Fruit fly (Drosophila melanogaster): ENCODE results near the gene Atg8a.
A peak's percentile ranks its signal among the peaks of the same experiment; 100 is the strongest.

Atg8a gene

DNA sequence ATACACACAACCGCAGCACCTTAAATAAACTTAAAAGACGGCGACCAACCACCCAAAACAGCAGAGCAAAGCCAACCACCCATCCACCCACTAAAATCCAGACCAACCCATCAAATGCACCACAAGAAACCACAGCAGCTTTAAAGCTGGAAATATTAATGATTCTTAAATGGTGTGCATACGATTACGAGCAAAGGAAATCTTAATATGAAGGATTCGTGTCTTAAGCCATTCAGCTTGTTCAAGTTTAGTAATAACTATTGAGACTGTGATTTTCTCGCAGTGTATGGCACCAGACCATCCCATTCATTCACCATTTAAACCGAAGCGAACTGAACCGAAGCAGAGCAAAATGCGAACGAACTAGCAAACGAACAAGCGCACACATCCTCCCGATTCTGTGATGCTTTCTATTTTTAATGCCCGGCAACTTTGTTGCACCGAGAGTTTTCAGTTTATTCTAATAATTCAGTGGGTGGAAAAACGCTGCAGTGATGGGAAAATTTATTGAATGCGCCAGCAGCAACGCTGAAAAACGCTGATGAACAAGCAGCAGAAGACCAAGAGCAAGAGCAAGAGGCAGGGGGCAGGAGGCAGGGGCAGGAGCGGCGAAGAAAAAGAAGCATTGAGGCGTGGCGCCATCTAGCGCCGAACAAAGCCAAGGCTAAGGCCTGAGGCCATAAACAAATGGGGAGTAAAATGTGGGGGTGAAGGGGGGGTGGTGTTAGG is 30.6 kb downstream of the Atg8a start (continued):
- peak; percentile 43 for TF ChIP-seq CG12942 (GFP tag; optimal IDR thresholded peaks at IDR 0.05)
- peak; percentile 84 for TF ChIP-seq pum (GFP tag; optimal IDR thresholded peaks at IDR 0.05)
- peak; percentile 69 for TF ChIP-seq zf30C (GFP tag; optimal IDR thresholded peaks at IDR 0.05)
- peak; percentile 78 for TF ChIP-seq Dbx (GFP tag; IDR thresholded peaks at IDR 0.05)
- peak; percentile 84 for TF ChIP-seq CG1792 (GFP tag; optimal IDR thresholded peaks at IDR 0.05)
- TF ChIP-seq Fer2 (tag; optimal IDR thresholded peaks at IDR 0.05): peak; percentile 65
- TF ChIP-seq nom (GFP tag; optimal IDR thresholded peaks at IDR 0.05): no peak
- peak; percentile 93 for TF ChIP-seq Ptx1 (GFP tag; IDR thresholded peaks at IDR 0.05)
- TF ChIP-seq CG3995 (GFP tag; optimal IDR thresholded peaks at IDR 0.05): no peak
- peak; percentile 18 for TF ChIP-seq pros (GFP tag; optimal IDR thresholded peaks at IDR 0.05)
- peak; percentile 47 for TF ChIP-seq Max (GFP tag; optimal IDR thresholded peaks at IDR 0.05)
- peak; percentile 88 for TF ChIP-seq ken (GFP tag; IDR thresholded peaks at IDR 0.05)
- peak; percentile 71 to 87 for TF ChIP-seq Hr51 (GFP tag; optimal IDR thresholded peaks at IDR 0.05)
- TF ChIP-seq CG18599 (GFP tag; optimal IDR thresholded peaks at IDR 0.05): peak; percentile 94
- TF ChIP-seq CG17612 (GFP tag; IDR thresholded peaks at IDR 0.05): no peak
- TF ChIP-seq rib (GFP tag; IDR thresholded peaks at IDR 0.05): no peak; the same call in 1 of the 2 replicates
- peak; percentile 94 for TF ChIP-seq ci (GFP tag; IDR thresholded peaks at IDR 0.05)
- TF ChIP-seq usp (GFP tag; optimal IDR thresholded peaks at IDR 0.05): no peak
- TF ChIP-seq Lhr (GFP tag; optimal IDR thresholded peaks at IDR 0.05): peak; percentile 68
- TF ChIP-seq Dad (GFP tag; optimal IDR thresholded peaks at IDR 0.05): peak; percentile 91
- TF ChIP-seq CG10431 (GFP tag; optimal IDR thresholded peaks at IDR 0.05): peak; percentile 45
- TF ChIP-seq da (GFP tag; optimal IDR thresholded peaks at IDR 0.05): peak; percentile 57
- no peak for TF ChIP-seq gfzf (GFP tag; optimal IDR thresholded peaks at IDR 0.05)
- TF ChIP-seq sima (GFP tag; optimal IDR thresholded peaks at IDR 0.05): peak; percentile 54
- TF ChIP-seq CG17359 (tag; optimal IDR thresholded peaks at IDR 0.05): peak; percentile 94
- TF ChIP-seq CG18011 (GFP tag; optimal IDR thresholded peaks at IDR 0.05): peak; percentile 72
- TF ChIP-seq CG11085 (GFP tag; IDR thresholded peaks at IDR 0.05): peak; percentile 81
- peak; percentile 83 for TF ChIP-seq CG11398 (GFP tag; optimal IDR thresholded peaks at IDR 0.05)
- TF ChIP-seq CG1529 (GFP tag; optimal IDR thresholded peaks at IDR 0.05): peak; percentile 85
- peak; percentile 83 for TF ChIP-seq HmgZ (tag; optimal IDR thresholded peaks at IDR 0.05)
- TF ChIP-seq ind (GFP tag; optimal IDR thresholded peaks at IDR 0.05): peak; percentile 75
- TF ChIP-seq NC2β (GFP tag; optimal IDR thresholded peaks at IDR 0.05): peak; percentile 58
- peak; percentile 86 for TF ChIP-seq stc (GFP tag; IDR thresholded peaks at IDR 0.05)
- TF ChIP-seq pho (GFP tag; optimal IDR thresholded peaks at IDR 0.05): peak; percentile 80
- peak; percentile 86 for TF ChIP-seq H2.0 (GFP tag; IDR thresholded peaks at IDR 0.05)
- TF ChIP-seq HLH4C (GFP tag; IDR thresholded peaks at IDR 0.05; ENCODE audit: partially characterized antibody): no peak
- peak; percentile 70 for TF ChIP-seq Hsf (GFP tag; optimal IDR thresholded peaks at IDR 0.05)
- TF ChIP-seq grau (tag; optimal IDR thresholded peaks at IDR 0.05): peak; percentile 87
- peak; percentile 84 for TF ChIP-seq CG6813 (GFP tag; optimal IDR thresholded peaks at IDR 0.05)
- peak; percentile 77 for TF ChIP-seq schlank (tag; optimal IDR thresholded peaks at IDR 0.05)
- TF ChIP-seq esg (GFP tag; conservative IDR thresholded peaks at IDR 0.05): peak; percentile 85
- peak; percentile 46 for TF ChIP-seq ash1 (GFP tag; optimal IDR thresholded peaks at IDR 0.05)
- peak; percentile 61 for TF ChIP-seq Nf-YB (GFP tag; optimal IDR thresholded peaks at IDR 0.05)
- TF ChIP-seq CG6654 (GFP tag; optimal IDR thresholded peaks at IDR 0.05): peak; percentile 73
- peak; percentile 89 for TF ChIP-seq Fer3 (tag; optimal IDR thresholded peaks at IDR 0.05)
- no peak for TF ChIP-seq bigmax (GFP tag; optimal IDR thresholded peaks at IDR 0.05)
- peak; percentile 95 for TF ChIP-seq CG1603 (tag; optimal IDR thresholded peaks at IDR 0.05)
- TF ChIP-seq az2 (GFP tag; optimal IDR thresholded peaks at IDR 0.05): peak; percentile 68
- no peak for TF ChIP-seq inv (GFP tag; IDR thresholded peaks at IDR 0.05; ENCODE audit: partially characterized antibody)
